Worm (Caenorhabditis elegans): ENCODE results near the gene F41G3.5.
A peak's percentile ranks its signal among the peaks of the same experiment; 100 is the strongest.

The F41G3.5 gene

DNA sequence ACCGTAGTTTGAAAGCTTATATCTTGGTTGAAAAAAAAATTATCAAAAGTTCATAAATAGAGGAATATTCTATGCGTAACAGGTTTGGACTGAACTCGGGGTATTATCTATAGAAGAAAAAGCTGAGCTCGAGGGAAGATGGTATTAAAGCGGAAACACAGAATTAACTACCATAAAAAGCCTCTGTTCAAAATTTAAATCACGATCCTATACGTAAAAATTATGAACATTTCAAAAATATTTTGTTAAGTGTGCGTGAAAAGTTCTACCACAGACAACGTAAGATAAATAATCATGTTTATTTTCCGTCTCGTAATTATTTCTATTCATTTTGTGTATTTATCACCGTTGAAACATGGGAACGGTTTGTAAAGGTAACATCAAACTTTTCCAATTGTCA lies at the start of gene F41G3.5:
Gene F41G3.5 (plus strand): TSS at position 301 of the 400 bp plus-strand sequence.
- TF ChIP-seq nhr-25 (tag; optimal IDR thresholded peaks at IDR 0.05) (no peak), sea-2 (GFP tag; optimal IDR thresholded peaks at IDR 0.05) (no peak), fos-1 (tag; optimal IDR thresholded peaks at IDR 0.05) (no peak), mml-1 (tag; optimal IDR thresholded peaks at IDR 0.05) (no peak), ceh-28 (tag; optimal IDR thresholded peaks at IDR 0.05) (no peak), nhr-28 (tag; optimal IDR thresholded peaks at IDR 0.05) (no peak), hmg-11 (tag; optimal IDR thresholded peaks at IDR 0.05) (no peak), elt-1 (tag; optimal IDR thresholded peaks at IDR 0.05) (no peak), lin-15B (tag; optimal IDR thresholded peaks at IDR 0.05) (no peak), nhr-76 (tag; optimal IDR thresholded peaks at IDR 0.05) (no peak), ceh-82 (tag; optimal IDR thresholded peaks at IDR 0.05) (no peak), lin-39 (tag; optimal IDR thresholded peaks at IDR 0.05) (no peak)

DNA sequence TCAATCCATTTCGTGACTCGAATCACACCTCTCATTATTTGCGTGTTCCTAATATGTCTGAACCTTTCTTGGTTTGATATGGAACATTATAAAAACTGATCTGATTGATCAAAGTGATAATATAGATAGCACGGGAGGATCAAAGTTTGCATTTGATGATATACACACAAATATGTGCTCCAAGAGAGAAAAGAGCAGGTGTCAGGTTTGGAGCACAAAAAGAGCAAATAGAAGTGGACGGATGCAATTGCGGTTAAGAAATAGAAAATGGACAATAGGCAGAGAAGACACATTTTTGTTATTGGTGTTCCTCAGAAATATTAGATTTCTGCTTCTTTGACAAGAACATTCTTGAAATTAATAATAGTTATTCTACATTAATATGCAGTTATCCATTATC lies 47.7 kb upstream of the F41G3.5 start, which contains the start of gene C18H9.1:
Gene C18H9.1 (plus strand): TSS at position 301 of the 400 bp plus-strand sequence.
- TF ChIP-seq ZK546.5 (tag; optimal IDR thresholded peaks at IDR 0.05) = no peak
- no peak for TF ChIP-seq sea-2 (GFP tag; optimal IDR thresholded peaks at IDR 0.05)
- TF ChIP-seq fos-1 (tag; optimal IDR thresholded peaks at IDR 0.05) = no peak
- no peak for TF ChIP-seq nhr-43 (tag; optimal IDR thresholded peaks at IDR 0.05; ENCODE audit: poor library complexity, severe bottlenecking)
- no peak for TF ChIP-seq fkh-2 (tag; optimal IDR thresholded peaks at IDR 0.05)

DNA sequence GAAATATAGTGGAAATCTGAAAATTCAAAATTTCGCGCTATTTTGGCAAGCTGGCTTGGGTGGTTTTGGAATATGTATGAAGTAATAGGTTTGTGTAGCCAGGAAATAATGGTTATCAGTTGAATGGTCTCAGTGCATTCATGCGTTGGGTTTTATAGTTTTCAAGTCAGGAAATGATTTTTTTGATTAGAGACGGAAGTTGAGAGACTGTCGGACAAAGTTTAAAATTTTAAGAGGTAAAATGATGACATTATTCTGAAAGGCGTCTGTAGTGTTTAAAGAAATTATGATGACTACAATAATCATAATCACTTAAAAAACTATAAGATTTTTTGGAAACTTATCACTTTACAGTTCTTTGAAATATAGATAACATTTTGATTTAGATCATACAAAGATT lies 45.0 kb upstream of the F41G3.5 start, which contains the start of gene C18H9.6:
Gene C18H9.6 (minus strand): TSS at position 129 of the 400 bp plus-strand sequence.
- TF ChIP-seq jun-1 (tag; optimal IDR thresholded peaks at IDR 0.05) (peak; percentile 9), eor-1 (tag; optimal IDR thresholded peaks at IDR 0.05) (no peak), zag-1 (tag; optimal IDR thresholded peaks at IDR 0.05) (no peak), skn-1 (tag; optimal IDR thresholded peaks at IDR 0.05) (peak; percentile 77), pqm-1 (tag; optimal IDR thresholded peaks at IDR 0.05) (peak; percentile 85), hmg-11 (tag; optimal IDR thresholded peaks at IDR 0.05) (no peak), lsy-12 (tag; optimal IDR thresholded peaks at IDR 0.05) (no peak), elt-2 (tag; optimal IDR thresholded peaks at IDR 0.05) (peak; percentile 93), unc-39 (tag; optimal IDR thresholded peaks at IDR 0.05) (no peak), daf-12 (tag; optimal IDR thresholded peaks at IDR 0.05) (no peak), nhr-76 (tag; optimal IDR thresholded peaks at IDR 0.05) (no peak), ceh-16 (tag; optimal IDR thresholded peaks at IDR 0.05) (no peak), tbx-2 (tag; optimal IDR thresholded peaks at IDR 0.05) (no peak), nhr-77 (tag; optimal IDR thresholded peaks at IDR 0.05) (no peak), R02D3.7 (tag; optimal IDR thresholded peaks at IDR 0.05) (no peak), mdl-1 (tag; optimal IDR thresholded peaks at IDR 0.05) (no peak)

DNA sequence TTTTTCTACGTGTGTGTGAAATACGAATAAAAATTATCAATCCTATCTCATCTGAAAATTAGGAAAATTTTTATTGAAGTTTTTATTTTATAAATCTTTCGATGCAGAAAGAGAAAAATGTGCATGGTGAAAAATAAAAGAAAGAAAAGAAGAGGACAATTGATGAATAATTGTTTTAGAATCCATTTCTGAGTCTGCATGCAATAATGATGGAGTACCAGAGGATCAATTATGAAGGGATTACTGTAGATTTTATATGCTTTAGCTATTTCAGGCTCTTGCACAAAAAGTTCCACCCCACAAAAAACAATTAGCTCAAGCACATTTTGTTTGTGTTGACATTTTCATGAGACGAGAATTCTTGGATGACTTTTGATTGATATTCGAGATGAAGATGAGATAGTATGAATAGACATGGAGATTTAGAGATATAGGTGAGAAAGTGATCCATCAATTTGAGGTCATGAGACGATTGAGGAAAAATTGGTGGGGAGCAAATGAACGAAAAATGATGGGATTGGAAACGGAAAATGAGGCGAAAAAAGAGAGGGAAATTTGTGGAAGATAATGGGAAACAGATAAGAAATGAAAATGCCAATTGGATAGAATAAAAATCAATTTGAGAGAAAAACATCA lies 40.8 kb upstream of the F41G3.5 start, which contains the start of gene rpy-1:
Gene rpy-1 (minus strand): TSS at position 51 of the 636 bp plus-strand sequence.
- TF ChIP-seq egl-5 (tag; optimal IDR thresholded peaks at IDR 0.05) (peak; percentile 32), nhr-25 (tag; optimal IDR thresholded peaks at IDR 0.05) (no peak), lin-39 (tag; optimal IDR thresholded peaks at IDR 0.05) (peak; percentile 46), nfya-1 (tag; optimal IDR thresholded peaks at IDR 0.05; ENCODE audit: insufficient read depth) (peak; percentile 0), ztf-4 (tag; optimal IDR thresholded peaks at IDR 0.05) (no peak), unc-62 (GFP tag; optimal IDR thresholded peaks at IDR 0.05) (no peak), snpc-4 (tag; optimal IDR thresholded peaks at IDR 0.05) (no peak)

DNA sequence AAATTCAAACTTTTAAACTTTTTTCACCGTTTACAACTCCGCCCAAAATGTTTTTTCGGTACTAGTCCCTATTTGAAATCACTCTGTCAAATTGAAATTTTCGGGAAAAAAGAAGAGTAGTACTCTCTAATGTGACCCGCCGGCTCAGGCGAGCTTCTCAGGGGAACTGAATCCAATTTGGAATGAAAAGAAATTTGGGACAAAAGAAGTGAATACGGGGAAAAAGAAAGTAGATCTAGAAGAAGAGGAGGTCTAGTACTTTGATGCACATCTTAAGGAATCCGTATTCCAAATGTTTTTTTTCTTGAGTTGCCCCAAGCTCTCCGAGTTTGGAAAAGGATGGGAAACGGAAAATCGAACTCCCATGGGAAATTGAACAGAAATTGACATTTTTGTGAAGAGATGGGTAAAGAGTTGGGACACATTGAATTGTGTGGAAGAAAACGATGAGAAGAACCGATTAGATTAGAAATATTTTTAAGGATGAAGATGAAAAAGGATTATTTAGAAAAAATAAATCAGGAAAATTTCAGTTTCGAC lies 39.9 kb upstream of the F41G3.5 start:
- TF ChIP-seq ceh-28 (tag; optimal IDR thresholded peaks at IDR 0.05) (no peak), fkh-10 (GFP tag; optimal IDR thresholded peaks at IDR 0.05) (peak; percentile 44)
